Fruit fly (Drosophila melanogaster) whole organism, embryonic: ENCODE results near the gene CG13930.

Experiments
- Bdp1 ChIP-seq: fragments of 200-800 bp; sonication (Bioruptor generic); optimal IDR thresholded peaks from 3 replicates; lab custom pipeline; 2016; ENCODE audit warnings: missing biosample characterization, missing genetic modification characterization
- CG30431 ChIP-seq: fragments of 200-800 bp; sonication (Bioruptor generic); optimal IDR thresholded peaks from 2 replicates; lab custom pipeline; 2017; ENCODE audit warnings: missing biosample characterization, missing genetic modification characterization
- Sry-δ ChIP-seq: fragments of 200-800 bp; sonication (Bioruptor generic); optimal IDR thresholded peaks from 2 replicates; lab custom pipeline; 2016; ENCODE audit warnings: missing biosample characterization, missing genetic modification characterization
- pum ChIP-seq: fragments of 200-800 bp; sonication (Bioruptor generic); optimal IDR thresholded peaks from 2 replicates; lab custom pipeline; 2016; ENCODE audit warnings: missing biosample characterization, missing genetic modification characterization
- sima ChIP-seq: fragments of 200-800 bp; sonication (Bioruptor generic); optimal IDR thresholded peaks from 2 replicates; lab custom pipeline; 2016; ENCODE audit warnings: missing biosample characterization, missing genetic modification characterization

dm6 chr3L:1711218-1711617 is 38.7 kb upstream of the CG13930 start:
- TF ChIP-seq Sry-δ (GFP tag; lab: Kevin White, UChicago) (no peak), CG30431 (GFP tag; lab: Kevin White, UChicago) (no peak), sima (no peak), pum (no peak), Bdp1 (GFP tag; lab: Kevin White, UChicago) (no peak)
